Worm (Caenorhabditis elegans) whole organism, L3 larva: Measurements from ENCODE around the gene usip-1.

ENCODE experiments used
- ceh-82 ChIP-seq: fragments of 150-350 bp; optimal IDR thresholded peaks from 2 replicates; lab custom pipeline; 2014; ENCODE audit warnings: missing biosample characterization, missing genetic modification characterization
- ceh-9 ChIP-seq: sonication (generic microtip); optimal IDR thresholded peaks from 2 replicates; lab custom pipeline; 2018; ENCODE audit warnings: missing biosample characterization, missing genetic modification characterization
- eor-1 ChIP-seq, 2 experiments: fragments of 150-350 bp; optimal IDR thresholded peaks; 2 replicates each; lab custom pipeline; 2014 to 2018; ENCODE audit warnings: missing biosample characterization in 2 of 2, missing genetic modification characterization in 2 of 2
- nhr-76 ChIP-seq: fragments of 150-350 bp; sonication (generic microtip); optimal IDR thresholded peaks from 5 replicates; lab custom pipeline; 2014; ENCODE audit warnings: missing biosample characterization, missing genetic modification characterization

- TF ChIP-seq ceh-82 (tag; lab: Kevin White, UChicago) (no peak), nhr-76 (no peak), eor-1 (tag; optimal IDR thresholded peaks at IDR 0.05; lab: Kevin White, UChicago) (no peak), ceh-9 (tag; lab: Kevin White, UChicago) (no peak)
Measured at ce11 chrV:12184308-12184999, 460 bp upstream of the usip-1 start, which contains the start of gene srd-4.
